Fruit fly (Drosophila melanogaster) whole organism, pupa: Measurements from ENCODE around the gene Hexo1.
A peak's percentile ranks its signal among the peaks of the same experiment; 100 is the strongest.

ENCODE experiments used
- CG10348 ChIP-seq: fragments of 200-800 bp; sonication (Bioruptor generic); IDR thresholded peaks from 2 replicates; pipeline ENCODE4 v1.3.6; 2022; ENCODE audit warnings: missing biosample characterization, missing genetic modification characterization
- CG12605 ChIP-seq: fragments of 200-800 bp; sonication (Bioruptor generic); IDR thresholded peaks from 2 replicates; pipeline ENCODE4 v1.3.6; 2022; ENCODE audit warnings: missing biosample characterization, missing genetic modification characterization
- CG13204 ChIP-seq: fragments of 200-800 bp; sonication (Bioruptor generic); optimal IDR thresholded peaks from 2 replicates; lab custom pipeline; 2018; ENCODE audit warnings: missing biosample characterization, mild to moderate bottlenecking, missing genetic modification characterization, moderate library complexity
- CG14655 ChIP-seq: fragments of 200-800 bp; sonication (Bioruptor generic); optimal IDR thresholded peaks from 3 replicates; lab custom pipeline; 2017; ENCODE audit warnings: mild to moderate bottlenecking, missing biosample characterization, missing genetic modification reagents, missing genetic modification characterization
- CG15710 ChIP-seq: fragments of 200-800 bp; sonication (Bioruptor generic); optimal IDR thresholded peaks from 2 replicates; lab custom pipeline; 2018; ENCODE audit warnings: missing biosample characterization, mild to moderate bottlenecking, missing genetic modification characterization, moderate library complexity
- CG17806 ChIP-seq: fragments of 200-800 bp; sonication (Bioruptor generic); optimal IDR thresholded peaks from 2 replicates; lab custom pipeline; 2018; ENCODE audit warnings: missing biosample characterization, mild to moderate bottlenecking, missing genetic modification characterization, moderate library complexity
- CG32121 ChIP-seq: fragments of 200-800 bp; sonication (Bioruptor generic); IDR thresholded peaks from 2 replicates; pipeline ENCODE4 v1.3.6; 2022; ENCODE audit warnings: missing biosample characterization, missing genetic modification characterization
- CG34367 ChIP-seq: fragments of 200-800 bp; sonication (Bioruptor generic); optimal IDR thresholded peaks from 2 replicates; lab custom pipeline; 2018; ENCODE audit warnings: missing biosample characterization, mild to moderate bottlenecking, missing genetic modification characterization
- CG4496 ChIP-seq: fragments of 200-800 bp; sonication (Bioruptor generic); IDR thresholded peaks from 3 replicates; pipeline ENCODE4 v1.3.6; 2022; ENCODE audit warnings: missing biosample characterization, missing genetic modification characterization
- CG8159 ChIP-seq: fragments of 200-800 bp; sonication (Bioruptor generic); optimal IDR thresholded peaks from 3 replicates; lab custom pipeline; 2018; ENCODE audit warnings: missing biosample characterization, mild to moderate bottlenecking, missing genetic modification characterization, moderate library complexity
- CG8301 ChIP-seq: fragments of 200-800 bp; sonication (Bioruptor generic); optimal IDR thresholded peaks from 2 replicates; lab custom pipeline; 2018; ENCODE audit warnings: missing biosample characterization, mild to moderate bottlenecking, missing genetic modification characterization
- CG9948 ChIP-seq: fragments of 200-800 bp; sonication (Bioruptor generic); optimal IDR thresholded peaks from 2 replicates; lab custom pipeline; 2018; ENCODE audit warnings: missing biosample characterization, mild to moderate bottlenecking, missing genetic modification characterization, moderate library complexity
- D1 ChIP-seq: fragments of 200-800 bp; sonication (Bioruptor generic); optimal IDR thresholded peaks from 2 replicates; lab custom pipeline; 2018; ENCODE audit warnings: missing biosample characterization, mild to moderate bottlenecking, missing genetic modification characterization, moderate library complexity
- EcR ChIP-seq: fragments of 200-800 bp; sonication (Bioruptor generic); optimal IDR thresholded peaks from 3 replicates; lab custom pipeline; 2019; ENCODE audit warnings: missing biosample characterization, missing genetic modification characterization, mild to moderate bottlenecking, moderate library complexity, missing genetic modification reagents
- Ets98B ChIP-seq: fragments of 200-800 bp; sonication (Bioruptor generic); IDR thresholded peaks from 2 replicates; pipeline ENCODE4 v1.3.6; 2022; ENCODE audit warnings: missing biosample characterization, missing genetic modification characterization
- Pif1A ChIP-seq: fragments of 200-800 bp; sonication (Bioruptor generic); optimal IDR thresholded peaks from 3 replicates; lab custom pipeline; 2016; ENCODE audit warnings: missing biosample characterization, missing genetic modification characterization
- Pif1B ChIP-seq: fragments of 200-800 bp; sonication (Bioruptor generic); optimal IDR thresholded peaks from 3 replicates; lab custom pipeline; 2016; ENCODE audit warnings: missing biosample characterization, missing genetic modification characterization
- Snoo ChIP-seq: fragments of 200-800 bp; sonication (Bioruptor generic); optimal IDR thresholded peaks from 3 replicates; lab custom pipeline; 2017; ENCODE audit warnings: missing biosample characterization, mild to moderate bottlenecking, missing genetic modification characterization, inconsistent platforms
- fd96Ca ChIP-seq: fragments of 200-800 bp; sonication (Bioruptor generic); IDR thresholded peaks from 3 replicates; pipeline ENCODE4 v1.3.6; 2022; ENCODE audit warnings: missing biosample characterization, missing genetic modification characterization
- gl ChIP-seq: fragments of 200-800 bp; sonication (Bioruptor generic); optimal IDR thresholded peaks from 2 replicates; lab custom pipeline; 2018; ENCODE audit warnings: missing biosample characterization, mild to moderate bottlenecking, missing genetic modification characterization
- rn ChIP-seq: fragments of 200-800 bp; sonication (Bioruptor generic); IDR thresholded peaks from 2 replicates; pipeline ENCODE4 v1.3.6; 2022; ENCODE audit warnings: missing biosample characterization, missing genetic modification characterization

Hexo1 gene

dm6 chr3L:4263502-4263901 lies 24.9 kb upstream of the Hexo1 start, which contains the start of gene CG1273:
Gene CG1273, plus strand, starts transcription at chr3L:4263719.
- TF ChIP-seq gl (tag; lab: Kevin White, UChicago) (no peak), CG8301 (tag; lab: Kevin White, UChicago) (no peak), CG8159 (tag; lab: Kevin White, UChicago) (no peak), CG15710 (tag; lab: Kevin White, UChicago) (no peak), EcR (GFP tag; lab: Kevin White, UChicago) (no peak), Ets98B (no peak), CG4496 (GFP tag; lab: Robert Waterston, UW) (no peak), fd96Ca (GFP tag; lab: Robert Waterston, UW) (no peak), CG9948 (tag; lab: Kevin White, UChicago) (no peak), rn (GFP tag; lab: Robert Waterston, UW) (no peak), CG10348 (GFP tag; lab: Robert Waterston, UW) (no peak), CG17806 (tag; lab: Kevin White, UChicago) (no peak), Pif1A (no peak), Snoo (tag; lab: Kevin White, UChicago) (no peak), CG14655 (no peak), CG32121 (no peak), D1 (tag; lab: Kevin White, UChicago) (no peak), CG12605 (GFP tag; lab: Robert Waterston, UW) (no peak), Pif1B (GFP tag; lab: Kevin White, UChicago) (no peak)

dm6 chr3L:4264963-4265362 lies 23.5 kb upstream of the Hexo1 start:
- TF ChIP-seq CG17806 (tag; lab: Kevin White, UChicago): no peak
- TF ChIP-seq fd96Ca (GFP tag; lab: Robert Waterston, UW): no peak

DNA sequence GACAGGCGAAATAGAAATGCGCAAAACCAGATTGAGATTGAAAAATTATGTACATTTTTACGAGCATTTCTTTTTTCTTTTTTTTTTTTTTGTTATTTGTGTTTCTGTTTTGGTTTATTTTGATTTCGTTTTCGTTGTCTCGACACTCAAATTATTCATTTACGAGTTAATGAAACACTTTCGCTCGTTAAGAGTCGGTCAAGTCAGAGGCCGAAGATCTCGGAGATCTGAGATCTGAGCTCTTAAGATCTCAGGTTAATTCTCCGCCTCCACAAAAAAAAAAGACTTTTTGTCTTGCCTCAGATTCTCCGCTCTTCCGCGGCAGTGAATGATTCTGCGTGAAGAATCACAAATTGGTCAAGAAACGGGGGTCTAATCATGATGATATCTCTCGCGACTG lies 22.6 kb upstream of the Hexo1 start:
- no peak for TF ChIP-seq Pif1A
- no peak for TF ChIP-seq CG12605 (GFP tag; lab: Robert Waterston, UW)
- TF ChIP-seq Ets98B: no peak
- TF ChIP-seq Pif1B (GFP tag; lab: Kevin White, UChicago): no peak
- TF ChIP-seq Snoo (tag; lab: Kevin White, UChicago): no peak
- TF ChIP-seq CG34367: no peak
- no peak for TF ChIP-seq CG15710 (tag; lab: Kevin White, UChicago)

- no peak for TF ChIP-seq CG12605 (GFP tag; lab: Robert Waterston, UW)
- TF ChIP-seq Ets98B: no peak
- no peak for TF ChIP-seq CG8159 (tag; lab: Kevin White, UChicago)
- TF ChIP-seq D1 (tag; lab: Kevin White, UChicago): no peak
- TF ChIP-seq CG14655: no peak
- no peak for TF ChIP-seq CG10348 (GFP tag; lab: Robert Waterston, UW)
- TF ChIP-seq CG8301 (tag; lab: Kevin White, UChicago): no peak
- no peak for TF ChIP-seq gl (tag; lab: Kevin White, UChicago)
These were observed 21.0 kb upstream of the Hexo1 start, which contains the start of gene CG33764 for dm6 chr3L:4267403-4267802. Gene CG33764, minus strand, starts transcription at chr3L:4267503.

dm6 chr3L:4269208-4269607 lies 19.2 kb upstream of the Hexo1 start:
- TF ChIP-seq Ets98B (no peak), Pif1A (no peak), CG12605 (GFP tag; lab: Robert Waterston, UW) (no peak), CG15710 (tag; lab: Kevin White, UChicago) (no peak)
- TF ChIP-seq, all 21 proteins: peak for 0

- TF ChIP-seq CG8159 (tag; lab: Kevin White, UChicago) (peak; percentile 81), Pif1A (peak; percentile 66), CG17806 (tag; lab: Kevin White, UChicago) (peak; percentile 76), CG14655 (peak; percentile 82), Pif1B (GFP tag; lab: Kevin White, UChicago) (peak; percentile 75), Snoo (tag; lab: Kevin White, UChicago) (peak; percentile 76), fd96Ca (GFP tag; lab: Robert Waterston, UW) (0 out of 3 replicates have a peak, but pooled peaks have one; percentile 24), D1 (tag; lab: Kevin White, UChicago) (peak; percentile 66), CG12605 (GFP tag; lab: Robert Waterston, UW) (peak; percentile 78), CG9948 (tag; lab: Kevin White, UChicago) (peak; percentile 81), gl (tag; lab: Kevin White, UChicago) (peak; percentile 52), rn (GFP tag; lab: Robert Waterston, UW) (no peak), CG10348 (GFP tag; lab: Robert Waterston, UW) (no peak), CG15710 (tag; lab: Kevin White, UChicago) (peak; percentile 81), CG4496 (GFP tag; lab: Robert Waterston, UW) (peak; percentile 67; the same call in 1 of the 3 replicates), CG34367 (peak; percentile 57), EcR (GFP tag; lab: Kevin White, UChicago) (no peak), CG8301 (tag; lab: Kevin White, UChicago) (peak; percentile 88), CG13204 (GFP tag; lab: Kevin White, UChicago) (no peak), CG32121 (peak; percentile 63), Ets98B (no peak; the same call in 1 of the 2 replicates)
- TF ChIP-seq, all 21 proteins: peak for 16
These were observed 18.5 kb upstream of the Hexo1 start for dm6 chr3L:4269920-4270319.
